Worm (Caenorhabditis elegans) whole organism, L2 larva: ENCODE results near the gene ocr-1.

ENCODE experiments used
- R02D3.7 ChIP-seq: fragments of 150-350 bp; optimal IDR thresholded peaks from 2 replicates; lab custom pipeline; 2014; ENCODE audit warnings: missing biosample characterization, missing genetic modification characterization
- alr-1 ChIP-seq: fragments of 150-350 bp; optimal IDR thresholded peaks from 2 replicates; lab custom pipeline; 2014; ENCODE audit warnings: missing biosample characterization, missing genetic modification characterization
- ceh-16 ChIP-seq: fragments of 150-350 bp; optimal IDR thresholded peaks from 2 replicates; lab custom pipeline; 2014; ENCODE audit warnings: missing biosample characterization, missing genetic modification characterization
- elt-1 ChIP-seq: fragments of 150-350 bp; optimal IDR thresholded peaks from 2 replicates; lab custom pipeline; 2014; ENCODE audit warnings: missing biosample characterization, missing genetic modification characterization
- lin-13 ChIP-seq: fragments of 150-350 bp; optimal IDR thresholded peaks from 2 replicates; lab custom pipeline; 2014; ENCODE audit warnings: missing biosample characterization, missing genetic modification reagents, missing genetic modification characterization
- nhr-10 ChIP-seq: sonication (generic microtip); optimal IDR thresholded peaks from 2 replicates; lab custom pipeline; 2017; ENCODE audit warnings: missing biosample characterization, missing genetic modification characterization
- nhr-11 ChIP-seq: fragments of 150-350 bp; optimal IDR thresholded peaks from 2 replicates; lab custom pipeline; 2014; ENCODE audit warnings: missing biosample characterization, missing genetic modification characterization
- snpc-4 ChIP-seq: fragments of 150-350 bp; optimal IDR thresholded peaks from 2 replicates; lab custom pipeline; 2014; ENCODE audit warnings: missing biosample characterization, missing genetic modification characterization
- unc-62 ChIP-seq: fragments of 150-350 bp; optimal IDR thresholded peaks from 2 replicates; lab custom pipeline; 2014; ENCODE audit warnings: missing biosample characterization, missing genetic modification reagents, missing genetic modification characterization
- ztf-11 ChIP-seq: sonication (generic microtip); optimal IDR thresholded peaks from 2 replicates; lab custom pipeline; 2017; ENCODE audit warnings: missing biosample characterization, missing genetic modification characterization

ce11 chrV:10814333-10814732 lies 50.2 kb downstream of the ocr-1 start:
- TF ChIP-seq R02D3.7 (tag; lab: Kevin White, UChicago) (no peak), nhr-11 (tag; lab: Kevin White, UChicago) (no peak), ceh-16 (tag; lab: Kevin White, UChicago) (no peak), ztf-11 (no peak), snpc-4 (tag; lab: Kevin White, UChicago) (no peak), alr-1 (tag; lab: Kevin White, UChicago) (no peak), elt-1 (tag; lab: Kevin White, UChicago) (no peak), lin-13 (GFP tag; lab: Kevin White, UChicago) (no peak), nhr-10 (tag; lab: Kevin White, UChicago) (no peak), unc-62 (GFP tag; lab: Kevin White, UChicago) (no peak)
